Fruit fly (Drosophila melanogaster) S2 (cell line): Measurements from ENCODE around the gene CG11379.

Source experiments
- CG8478 ChIP-seq: fragments of >200 bp; optimal IDR thresholded peaks from 2 replicates; lab custom pipeline; 2018
- CTCF ChIP-seq, 2 experiments: fragments of >200 bp; optimal IDR thresholded peaks; 2 replicates each; lab custom pipeline; 2018

- no peak for TF ChIP-seq CG8478 (lab: Kevin White, UChicago)
- TF ChIP-seq CTCF (optimal IDR thresholded peaks at IDR 0.05; lab: Kevin White, UChicago) = no peak
Measured at dm6 chrX:1173564-1173963, 6.4 kb upstream of the CG11379 start.
